Worm (Caenorhabditis elegans) whole organism, late embryonic: ENCODE measurements around the gene M02F4.1.
A peak's percentile ranks its signal among the peaks of the same experiment; 100 is the strongest.

Experiments
- C08G9.2 ChIP-seq: sonication (generic microtip); optimal IDR thresholded peaks from 2 replicates; lab custom pipeline; 2016; ENCODE audit warnings: mild to moderate bottlenecking, missing genetic modification characterization, moderate library complexity, missing compliant biosample characterization
- F13H6.1 ChIP-seq: sonication (generic microtip); optimal IDR thresholded peaks from 2 replicates; lab custom pipeline; 2016; ENCODE audit warnings: missing genetic modification characterization, missing compliant biosample characterization
- Y22D7AL.16 ChIP-seq: sonication (generic microtip); optimal IDR thresholded peaks from 2 replicates; lab custom pipeline; 2016; ENCODE audit warnings: missing genetic modification characterization, missing compliant biosample characterization
- ama-1 ChIP-seq: fragments of 150-350 bp; optimal IDR thresholded peaks from 2 replicates; lab custom pipeline; 2014
- ceh-19 ChIP-seq: fragments of 200-800 bp; sonication (Bioruptor generic); optimal IDR thresholded peaks from 2 replicates; lab custom pipeline; 2018; ENCODE audit warnings: mild to moderate bottlenecking, missing genetic modification characterization, missing compliant biosample characterization
- dve-1 ChIP-seq: sonication (generic microtip); optimal IDR thresholded peaks from 2 replicates; lab custom pipeline; 2017; ENCODE audit warnings: antibody characterized with exemption, mild to moderate bottlenecking, missing genetic modification characterization, missing compliant biosample characterization
- eyg-1 ChIP-seq: sonication (generic microtip); optimal IDR thresholded peaks from 2 replicates; lab custom pipeline; 2016; ENCODE audit warnings: missing genotype, missing genetic modification characterization, missing compliant biosample characterization
- fax-1 ChIP-seq: sonication (generic microtip); optimal IDR thresholded peaks from 2 replicates; lab custom pipeline; 2016; ENCODE audit warnings: missing genotype, missing genetic modification characterization, missing compliant biosample characterization
- fkh-10 ChIP-seq: fragments of 150-350 bp; optimal IDR thresholded peaks from 2 replicates; lab custom pipeline; 2014; ENCODE audit warnings: missing biosample characterization, missing genetic modification reagents, missing genetic modification characterization
- gmeb-2 ChIP-seq: sonication (generic microtip); optimal IDR thresholded peaks from 2 replicates; lab custom pipeline; 2016; ENCODE audit warnings: missing genetic modification characterization, inconsistent platforms, missing compliant biosample characterization
- mec-3 ChIP-seq: sonication (generic microtip); optimal IDR thresholded peaks from 2 replicates; lab custom pipeline; 2016; ENCODE audit warnings: borderline replicate concordance, missing genetic modification characterization, missing compliant biosample characterization
- nfya-1 ChIP-seq: sonication (generic microtip); optimal IDR thresholded peaks from 2 replicates; lab custom pipeline; 2017; ENCODE audit warnings: missing genetic modification characterization, mild to moderate bottlenecking, missing compliant biosample characterization, antibody characterized with exemption, moderate library complexity
- nhr-11 ChIP-seq: fragments of 150-350 bp; optimal IDR thresholded peaks from 2 replicates; lab custom pipeline; 2014; ENCODE audit warnings: missing biosample characterization, missing genetic modification characterization
- npax-4 ChIP-seq: sonication (generic microtip); optimal IDR thresholded peaks from 2 replicates; lab custom pipeline; 2016; ENCODE audit warnings: missing genetic modification characterization, missing compliant biosample characterization
- pax-1 ChIP-seq: fragments of 150-350 bp; optimal IDR thresholded peaks from 2 replicates; lab custom pipeline; 2014; ENCODE audit warnings: missing biosample characterization, missing genetic modification characterization
- pros-1 ChIP-seq: fragments of 150-350 bp; optimal IDR thresholded peaks from 2 replicates; lab custom pipeline; 2014; ENCODE audit warnings: missing biosample characterization, missing genetic modification reagents, missing genetic modification characterization
- ref-2 ChIP-seq: sonication (generic microtip); optimal IDR thresholded peaks from 2 replicates; lab custom pipeline; 2016; ENCODE audit warnings: missing genetic modification characterization, missing compliant biosample characterization
- syd-9 ChIP-seq: sonication (generic microtip); optimal IDR thresholded peaks from 2 replicates; lab custom pipeline; 2016; ENCODE audit warnings: mild to moderate bottlenecking, missing genetic modification characterization, moderate library complexity, missing compliant biosample characterization
- unc-42 ChIP-seq: sonication (generic microtip); optimal IDR thresholded peaks from 2 replicates; lab custom pipeline; 2016; ENCODE audit warnings: missing genotype, missing genetic modification characterization, missing compliant biosample characterization

Gene M02F4.1

DNA sequence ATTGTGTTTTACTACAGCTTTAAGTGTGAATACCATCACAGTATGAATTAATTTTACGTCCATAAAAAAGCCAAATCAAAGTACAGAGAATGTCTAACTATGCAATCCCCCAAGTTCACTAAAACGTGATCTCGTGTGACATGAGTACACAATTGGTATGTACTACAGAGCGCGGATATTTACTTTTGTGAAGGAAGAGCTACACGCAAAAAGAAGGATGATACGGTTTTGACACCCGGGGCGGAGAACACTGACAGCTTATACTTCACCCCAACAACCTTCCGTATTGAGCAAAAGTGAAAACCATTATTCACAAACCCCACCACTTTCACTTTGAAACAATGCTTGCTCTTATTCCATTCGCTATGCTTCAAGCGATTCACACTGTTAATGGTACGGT lies 47.2 kb downstream of the M02F4.1 start, which contains the start of gene nspg-5:
Gene nspg-5 (plus strand): TSS at position 301 of the 400 bp plus-strand sequence.
- TF ChIP-seq fax-1, result no peak
- no peak for TF ChIP-seq nfya-1 (tag; lab: Kevin White, UChicago)
- TF ChIP-seq F13H6.1 (tag; lab: Kevin White, UChicago), result no peak
- no peak for TF ChIP-seq syd-9
- no peak for TF ChIP-seq mec-3 (tag; lab: Kevin White, UChicago)
- TF ChIP-seq ref-2, result no peak
- TF ChIP-seq unc-42, result no peak
- TF ChIP-seq pax-1 (tag; lab: Kevin White, UChicago), result peak; percentile 2

DNA sequence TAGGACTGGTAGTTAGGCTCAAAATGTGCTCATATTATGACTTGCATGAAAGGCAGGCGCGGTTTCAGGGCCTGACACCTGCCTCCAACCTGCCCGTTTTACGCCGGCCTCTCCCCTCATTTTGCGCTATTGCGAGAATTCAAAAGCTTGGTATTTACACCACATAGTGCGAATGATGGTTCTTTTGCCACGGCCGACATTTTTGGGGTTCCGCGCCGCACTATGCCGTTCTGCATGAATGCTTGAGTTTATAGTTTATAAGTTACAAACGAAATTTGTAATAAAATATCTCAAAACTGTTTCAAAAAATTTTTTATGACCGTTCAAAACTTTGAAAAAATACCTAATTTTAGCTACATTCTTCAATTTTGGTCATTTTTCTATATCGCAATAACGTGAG lies 50.8 kb downstream of the M02F4.1 start:
- TF ChIP-seq dve-1 (tag; lab: Kevin White, UChicago) (no peak), gmeb-2 (tag; lab: Kevin White, UChicago) (no peak), nhr-11 (no peak), Y22D7AL.16 (no peak), npax-4 (tag; lab: Kevin White, UChicago) (no peak), fkh-10 (no peak), pros-1 (no peak), C08G9.2 (tag; lab: Kevin White, UChicago) (no peak), ceh-19 (GFP tag; lab: Kevin White, UChicago) (no peak), ama-1 (lab: Kevin White, UChicago) (no peak), eyg-1 (tag; lab: Kevin White, UChicago) (no peak), fax-1 (no peak), F13H6.1 (tag; lab: Kevin White, UChicago) (no peak)
